Fruit fly (Drosophila melanogaster): Measurements from ENCODE around the gene Dnali1.

Gene Dnali1

dm6 chr3R:11849378-11850249 lies 43.5 kb downstream of the Dnali1 start (continued):
- TF ChIP-seq eyg (GFP tag; optimal IDR thresholded peaks at IDR 0.05) (peak; percentile 77), CG1602 (GFP tag; optimal IDR thresholded peaks at IDR 0.05) (peak; percentile 90), CG12299 (tag; optimal IDR thresholded peaks at IDR 0.05) (peak; percentile 87), prd (optimal IDR thresholded peaks at IDR 0.05) (no peak), prd (GFP tag; IDR thresholded peaks at IDR 0.05) (peak; percentile 95), ken (GFP tag; IDR thresholded peaks at IDR 0.05) (peak; percentile 97), Hr3 (GFP tag; optimal IDR thresholded peaks at IDR 0.05) (peak; percentile 87), CG15696 (tag; optimal IDR thresholded peaks at IDR 0.05) (peak; percentile 38), stc (GFP tag; IDR thresholded peaks at IDR 0.05) (peak; percentile 86), CG12659 (GFP tag; optimal IDR thresholded peaks at IDR 0.05) (peak; percentile 81), CG16863 (GFP tag; optimal IDR thresholded peaks at IDR 0.05) (peak; percentile 90), CG3838 (GFP tag; optimal IDR thresholded peaks at IDR 0.05) (peak; percentile 63), CG34422 (GFP tag; IDR thresholded peaks at IDR 0.05) (peak; percentile 90; the same call in 2 of the 3 replicates), en (GFP tag; optimal IDR thresholded peaks at IDR 0.05) (peak; percentile 78), MBD-R2 (GFP tag; IDR thresholded peaks at IDR 0.05) (peak; percentile 15; the same call in 1 of the 2 replicates), CG11560 (tag; IDR thresholded peaks at IDR 0.05) (peak; percentile 66), salm (tag; optimal IDR thresholded peaks at IDR 0.05) (peak; percentile 89), CG14860 (GFP tag; IDR thresholded peaks at IDR 0.05; ENCODE audit: partially characterized antibody) (no peak), Rfx (GFP tag; IDR thresholded peaks at IDR 0.05) (0 out of 2 replicates have a peak, but pooled peaks have one; percentile 32), Hmx (GFP tag; optimal IDR thresholded peaks at IDR 0.05) (no peak), CG10209 (GFP tag; optimal IDR thresholded peaks at IDR 0.05) (peak; percentile 84), lov (optimal IDR thresholded peaks at IDR 0.05) (no peak), lov (GFP tag; IDR thresholded peaks at IDR 0.05) (peak; percentile 94), CG12769 (tag; optimal IDR thresholded peaks at IDR 0.05) (peak; percentile 89), CG4730 (GFP tag; IDR thresholded peaks at IDR 0.05) (peak; percentile 89), CG6683 (GFP tag; optimal IDR thresholded peaks at IDR 0.05) (peak; percentile 44), CG31441 (GFP tag; IDR thresholded peaks at IDR 0.05) (peak; percentile 94), slbo (GFP tag; IDR thresholded peaks at IDR 0.05) (peak; percentile 54; the same call in 1 of the 2 replicates), org-1 (GFP tag; optimal IDR thresholded peaks at IDR 0.05) (peak; percentile 91), Mrtf (GFP tag; IDR thresholded peaks at IDR 0.05) (peak; percentile 86), pan (optimal IDR thresholded peaks at IDR 0.05) (no peak), pan (GFP tag; optimal IDR thresholded peaks at IDR 0.05 in 1 of 2, IDR thresholded peaks at IDR 0.05 in 1 of 2) (peak in 1 of 2 experiments; percentile 88), CG4328 (GFP tag; optimal IDR thresholded peaks at IDR 0.05) (peak; percentile 74), stwl (tag; optimal IDR thresholded peaks at IDR 0.05) (peak; percentile 3), vfl (GFP tag; optimal IDR thresholded peaks at IDR 0.05) (peak; percentile 5), da (GFP tag; optimal IDR thresholded peaks at IDR 0.05) (peak; percentile 85), CG11696 (GFP tag; IDR thresholded peaks at IDR 0.05) (peak; percentile 49; the same call in 1 of the 2 replicates), pros (GFP tag; optimal IDR thresholded peaks at IDR 0.05) (peak; percentile 40), pum (GFP tag; optimal IDR thresholded peaks at IDR 0.05) (peak; percentile 90), cwo (GFP tag; optimal IDR thresholded peaks at IDR 0.05) (peak; percentile 58), scrt (GFP tag; optimal IDR thresholded peaks at IDR 0.05) (peak; percentile 60), Lim3 (GFP tag; IDR thresholded peaks at IDR 0.05) (peak; percentile 82), CG9437 (GFP tag; optimal IDR thresholded peaks at IDR 0.05) (peak; percentile 73), NC2β (GFP tag; optimal IDR thresholded peaks at IDR 0.05) (peak; percentile 91), Dfd (GFP tag; optimal IDR thresholded peaks at IDR 0.05) (no peak), Hmr (GFP tag; optimal IDR thresholded peaks at IDR 0.05) (peak; percentile 22), NK7.1 (GFP tag; optimal IDR thresholded peaks at IDR 0.05) (peak; percentile 81), CG2120 (GFP tag; optimal IDR thresholded peaks at IDR 0.05) (no peak), schlank (tag; optimal IDR thresholded peaks at IDR 0.05) (no peak), CG10147 (GFP tag; optimal IDR thresholded peaks at IDR 0.05) (peak; percentile 59)

Data from whole organism, embryonic.